Worm (Caenorhabditis elegans): ENCODE results near the gene pgp-12.

Gene pgp-12

ce11 chrX:12750805-12751204, 19.2 kb downstream of the pgp-12 start:
- no peak for TF ChIP-seq cog-1 (tag; optimal IDR thresholded peaks at IDR 0.05)

ce11 chrX:12754043-12754442, 22.4 kb downstream of the pgp-12 start:
- TF ChIP-seq T22C8.4 (GFP tag; IDR thresholded peaks at IDR 0.05) (no peak), cog-1 (tag; optimal IDR thresholded peaks at IDR 0.05) (no peak), flt-1 (GFP tag; IDR thresholded peaks at IDR 0.05) (no peak), klf-2 (GFP tag; conservative IDR thresholded peaks at IDR 0.05) (no peak), ztf-23 (GFP tag; IDR thresholded peaks at IDR 0.05) (no peak), ztf-29 (GFP tag; IDR thresholded peaks at IDR 0.05) (no peak), ref-1 (GFP tag; conservative IDR thresholded peaks at IDR 0.05) (no peak), med-1 (GFP tag; optimal IDR thresholded peaks at IDR 0.05; ENCODE audit: insufficient read depth) (no peak), tab-1 (GFP tag; IDR thresholded peaks at IDR 0.05) (no peak)

ce11 chrX:12755021-12755420, 23.4 kb downstream of the pgp-12 start:
- TF ChIP-seq ztf-23 (GFP tag; IDR thresholded peaks at IDR 0.05) = no peak
- no peak for TF ChIP-seq T22C8.4 (GFP tag; IDR thresholded peaks at IDR 0.05)
- TF ChIP-seq ref-1 (GFP tag; conservative IDR thresholded peaks at IDR 0.05) = no peak
- no peak for TF ChIP-seq med-1 (GFP tag; optimal IDR thresholded peaks at IDR 0.05; ENCODE audit: insufficient read depth)
- no peak for TF ChIP-seq tab-1 (GFP tag; IDR thresholded peaks at IDR 0.05)
- TF ChIP-seq ztf-29 (GFP tag; IDR thresholded peaks at IDR 0.05) = no peak

ce11 chrX:12759010-12759409, 27.4 kb downstream of the pgp-12 start:
- TF ChIP-seq T22C8.4 (GFP tag; IDR thresholded peaks at IDR 0.05) (no peak), ztf-29 (GFP tag; IDR thresholded peaks at IDR 0.05) (no peak), flt-1 (GFP tag; IDR thresholded peaks at IDR 0.05) (no peak), ztf-23 (GFP tag; IDR thresholded peaks at IDR 0.05) (no peak), med-1 (GFP tag; optimal IDR thresholded peaks at IDR 0.05; ENCODE audit: insufficient read depth) (no peak), klf-2 (GFP tag; conservative IDR thresholded peaks at IDR 0.05) (no peak), tab-1 (GFP tag; IDR thresholded peaks at IDR 0.05) (no peak), cog-1 (tag; optimal IDR thresholded peaks at IDR 0.05) (no peak), ref-1 (GFP tag; conservative IDR thresholded peaks at IDR 0.05) (no peak)

- no peak for TF ChIP-seq ztf-23 (GFP tag; IDR thresholded peaks at IDR 0.05)
- TF ChIP-seq klf-2 (GFP tag; conservative IDR thresholded peaks at IDR 0.05) = no peak
- no peak for TF ChIP-seq flt-1 (GFP tag; IDR thresholded peaks at IDR 0.05)
- no peak for TF ChIP-seq ref-1 (GFP tag; conservative IDR thresholded peaks at IDR 0.05)
- TF ChIP-seq ztf-29 (GFP tag; IDR thresholded peaks at IDR 0.05) = no peak
- no peak for TF ChIP-seq T22C8.4 (GFP tag; IDR thresholded peaks at IDR 0.05)
- no peak for TF ChIP-seq med-1 (GFP tag; optimal IDR thresholded peaks at IDR 0.05; ENCODE audit: insufficient read depth)
- TF ChIP-seq tab-1 (GFP tag; IDR thresholded peaks at IDR 0.05) = no peak
- no peak for TF ChIP-seq cog-1 (tag; optimal IDR thresholded peaks at IDR 0.05)
Observed at ce11 chrX:12759642-12760041, 28.0 kb downstream of the pgp-12 start.

- TF ChIP-seq klf-2 (GFP tag; conservative IDR thresholded peaks at IDR 0.05) = no peak
- TF ChIP-seq tab-1 (GFP tag; IDR thresholded peaks at IDR 0.05) = no peak
- no peak for TF ChIP-seq ztf-29 (GFP tag; IDR thresholded peaks at IDR 0.05)
- no peak for TF ChIP-seq ref-1 (GFP tag; conservative IDR thresholded peaks at IDR 0.05)
- no peak for TF ChIP-seq ztf-23 (GFP tag; IDR thresholded peaks at IDR 0.05)
- TF ChIP-seq flt-1 (GFP tag; IDR thresholded peaks at IDR 0.05) = no peak
- TF ChIP-seq T22C8.4 (GFP tag; IDR thresholded peaks at IDR 0.05) = no peak
- TF ChIP-seq med-1 (GFP tag; optimal IDR thresholded peaks at IDR 0.05; ENCODE audit: insufficient read depth) = no peak
- TF ChIP-seq cog-1 (tag; optimal IDR thresholded peaks at IDR 0.05) = no peak
Observed at ce11 chrX:12761295-12761775, 29.7 kb downstream of the pgp-12 start.

- TF ChIP-seq ztf-29 (GFP tag; IDR thresholded peaks at IDR 0.05) = no peak
- no peak for TF ChIP-seq ztf-23 (GFP tag; IDR thresholded peaks at IDR 0.05)
- TF ChIP-seq cog-1 (tag; optimal IDR thresholded peaks at IDR 0.05) = no peak
- TF ChIP-seq flt-1 (GFP tag; IDR thresholded peaks at IDR 0.05) = no peak
- TF ChIP-seq klf-2 (GFP tag; conservative IDR thresholded peaks at IDR 0.05) = no peak
- TF ChIP-seq tab-1 (GFP tag; IDR thresholded peaks at IDR 0.05) = no peak
- no peak for TF ChIP-seq ref-1 (GFP tag; conservative IDR thresholded peaks at IDR 0.05)
- no peak for TF ChIP-seq T22C8.4 (GFP tag; IDR thresholded peaks at IDR 0.05)
- TF ChIP-seq med-1 (GFP tag; optimal IDR thresholded peaks at IDR 0.05; ENCODE audit: insufficient read depth) = no peak
Observed at ce11 chrX:12761778-12762177, 30.2 kb downstream of the pgp-12 start, which contains the start of gene cept-1. TSS of gene cept-1 (plus strand) at chrX:12762078.

- TF ChIP-seq ztf-29 (GFP tag; IDR thresholded peaks at IDR 0.05) (no peak), klf-2 (GFP tag; conservative IDR thresholded peaks at IDR 0.05) (no peak), med-1 (GFP tag; optimal IDR thresholded peaks at IDR 0.05; ENCODE audit: insufficient read depth) (no peak), flt-1 (GFP tag; IDR thresholded peaks at IDR 0.05) (no peak), ztf-23 (GFP tag; IDR thresholded peaks at IDR 0.05) (no peak), ref-1 (GFP tag; conservative IDR thresholded peaks at IDR 0.05) (no peak), cog-1 (tag; optimal IDR thresholded peaks at IDR 0.05) (no peak), T22C8.4 (GFP tag; IDR thresholded peaks at IDR 0.05) (no peak), tab-1 (GFP tag; IDR thresholded peaks at IDR 0.05) (no peak)
Observed at ce11 chrX:12764009-12764408, 32.4 kb downstream of the pgp-12 start.

- no peak for TF ChIP-seq ref-1 (GFP tag; conservative IDR thresholded peaks at IDR 0.05)
- no peak for TF ChIP-seq tab-1 (GFP tag; IDR thresholded peaks at IDR 0.05)
- no peak for TF ChIP-seq klf-2 (GFP tag; conservative IDR thresholded peaks at IDR 0.05)
- TF ChIP-seq cog-1 (tag; optimal IDR thresholded peaks at IDR 0.05) = no peak
- no peak for TF ChIP-seq T22C8.4 (GFP tag; IDR thresholded peaks at IDR 0.05)
- no peak for TF ChIP-seq ztf-29 (GFP tag; IDR thresholded peaks at IDR 0.05)
- no peak for TF ChIP-seq ztf-23 (GFP tag; IDR thresholded peaks at IDR 0.05)
- no peak for TF ChIP-seq med-1 (GFP tag; optimal IDR thresholded peaks at IDR 0.05; ENCODE audit: insufficient read depth)
- TF ChIP-seq flt-1 (GFP tag; IDR thresholded peaks at IDR 0.05) = no peak
Observed at ce11 chrX:12769697-12770096, 38.1 kb downstream of the pgp-12 start, which contains the start of gene ilc-17.1. TSS of gene ilc-17.1 (minus strand) at chrX:12769797.

ce11 chrX:12780674-12781073, 49.1 kb downstream of the pgp-12 start:
- TF ChIP-seq ztf-29 (GFP tag; IDR thresholded peaks at IDR 0.05) = no peak
- no peak for TF ChIP-seq T22C8.4 (GFP tag; IDR thresholded peaks at IDR 0.05)
- TF ChIP-seq flt-1 (GFP tag; IDR thresholded peaks at IDR 0.05) = no peak
- TF ChIP-seq med-1 (GFP tag; optimal IDR thresholded peaks at IDR 0.05; ENCODE audit: insufficient read depth) = no peak
